Worm (Caenorhabditis elegans): ENCODE data around the gene Y41C4A.8.

The Y41C4A.8 gene

DNA sequence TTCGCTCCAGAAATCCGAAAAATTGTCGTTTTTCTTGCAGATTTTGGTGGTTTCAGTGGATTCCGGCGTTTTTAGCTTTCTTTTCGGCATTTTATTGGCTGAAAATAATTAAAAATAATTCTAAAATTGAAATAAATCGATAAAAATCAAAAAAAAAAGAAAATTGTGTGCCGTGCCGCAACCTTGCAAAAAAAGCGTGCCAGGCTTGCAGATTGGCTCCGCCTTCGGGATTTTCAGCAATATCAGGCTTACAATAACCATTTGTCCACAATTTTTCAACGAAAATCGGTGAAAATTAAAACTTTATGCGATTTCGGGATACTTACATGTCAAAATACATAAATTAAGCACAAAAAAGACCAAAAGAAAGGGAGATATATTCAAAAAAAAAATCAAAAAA is 9.9 kb upstream of the Y41C4A.8 start, which contains the start of gene Y41C4A.9:
Y41C4A.9 (minus strand) TSS at position 98 of the 400 bp plus-strand sequence.
- TF ChIP-seq hmg-4 (GFP tag; optimal IDR thresholded peaks at IDR 0.05), result no peak
- TF ChIP-seq ceh-13 (GFP tag; optimal IDR thresholded peaks at IDR 0.05), result no peak
- TF ChIP-seq flt-1 (GFP tag; IDR thresholded peaks at IDR 0.05), result no peak
- TF ChIP-seq sea-1 (GFP tag; conservative IDR thresholded peaks at IDR 0.05), result no peak
- no peak for TF ChIP-seq tra-4 (tag; optimal IDR thresholded peaks at IDR 0.05)
- no peak for TF ChIP-seq tbx-37 (GFP tag; conservative IDR thresholded peaks at IDR 0.05)
- no peak for TF ChIP-seq tbx-11 (GFP tag; IDR thresholded peaks at IDR 0.05)
- no peak for TF ChIP-seq F13C5.2 (tag; optimal IDR thresholded peaks at IDR 0.05)
- no peak for TF ChIP-seq ets-7 (tag; optimal IDR thresholded peaks at IDR 0.05)
- no peak for TF ChIP-seq pes-1 (GFP tag; IDR thresholded peaks at IDR 0.05)
- no peak for TF ChIP-seq B0310.2 (tag; optimal IDR thresholded peaks at IDR 0.05)
- TF ChIP-seq ceh-36 (tag; optimal IDR thresholded peaks at IDR 0.05), result no peak
- TF ChIP-seq hmbx-1 (tag; optimal IDR thresholded peaks at IDR 0.05), result no peak
- TF ChIP-seq aly-1 (tag; optimal IDR thresholded peaks at IDR 0.05), result no peak
- TF ChIP-seq scrt-1 (GFP tag; IDR thresholded peaks at IDR 0.05), result no peak
- no peak for TF ChIP-seq ama-1 (optimal IDR thresholded peaks at IDR 0.05)
- no peak for TF ChIP-seq hnd-1 (tag; optimal IDR thresholded peaks at IDR 0.05)

DNA sequence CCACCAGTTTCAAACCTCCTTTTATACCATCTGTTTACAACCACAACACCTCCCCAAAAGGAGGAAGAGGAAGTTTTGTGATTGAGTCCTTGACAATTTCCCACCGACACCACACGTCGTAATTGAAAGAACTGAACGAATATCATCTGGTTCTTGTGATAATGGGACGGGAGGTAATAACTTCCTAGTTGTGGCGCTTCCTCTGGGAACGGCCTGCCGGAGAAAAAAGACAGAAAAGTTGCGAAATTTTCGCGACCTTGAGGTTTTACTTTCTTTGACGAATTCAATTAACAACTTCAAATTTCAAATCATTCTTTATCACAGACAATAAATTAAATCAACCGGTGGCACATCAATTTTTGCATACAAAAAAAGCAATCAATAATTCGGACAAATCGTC is 2.0 kb downstream of the Y41C4A.8 start, which contains the start of gene col-96:
col-96 (minus strand) TSS at position 101 of the 400 bp plus-strand sequence.
- no peak for TF ChIP-seq hmbx-1 (tag; optimal IDR thresholded peaks at IDR 0.05)
- no peak for TF ChIP-seq hmg-4 (GFP tag; optimal IDR thresholded peaks at IDR 0.05)
- no peak for TF ChIP-seq F13C5.2 (tag; optimal IDR thresholded peaks at IDR 0.05)
- no peak for TF ChIP-seq B0310.2 (tag; optimal IDR thresholded peaks at IDR 0.05)
- TF ChIP-seq hnd-1 (tag; optimal IDR thresholded peaks at IDR 0.05), result no peak
- TF ChIP-seq ceh-13 (GFP tag; optimal IDR thresholded peaks at IDR 0.05), result no peak
- TF ChIP-seq pes-1 (GFP tag; IDR thresholded peaks at IDR 0.05), result no peak
- no peak for TF ChIP-seq sea-1 (GFP tag; conservative IDR thresholded peaks at IDR 0.05)
- TF ChIP-seq ceh-36 (tag; optimal IDR thresholded peaks at IDR 0.05), result no peak
- TF ChIP-seq flt-1 (GFP tag; IDR thresholded peaks at IDR 0.05), result no peak
- TF ChIP-seq aly-1 (tag; optimal IDR thresholded peaks at IDR 0.05), result no peak
- no peak for TF ChIP-seq ets-7 (tag; optimal IDR thresholded peaks at IDR 0.05)
- TF ChIP-seq tbx-37 (GFP tag; conservative IDR thresholded peaks at IDR 0.05), result no peak
- TF ChIP-seq ama-1 (optimal IDR thresholded peaks at IDR 0.05), result no peak
- no peak for TF ChIP-seq tbx-11 (GFP tag; IDR thresholded peaks at IDR 0.05)
- no peak for TF ChIP-seq tra-4 (tag; optimal IDR thresholded peaks at IDR 0.05)

DNA sequence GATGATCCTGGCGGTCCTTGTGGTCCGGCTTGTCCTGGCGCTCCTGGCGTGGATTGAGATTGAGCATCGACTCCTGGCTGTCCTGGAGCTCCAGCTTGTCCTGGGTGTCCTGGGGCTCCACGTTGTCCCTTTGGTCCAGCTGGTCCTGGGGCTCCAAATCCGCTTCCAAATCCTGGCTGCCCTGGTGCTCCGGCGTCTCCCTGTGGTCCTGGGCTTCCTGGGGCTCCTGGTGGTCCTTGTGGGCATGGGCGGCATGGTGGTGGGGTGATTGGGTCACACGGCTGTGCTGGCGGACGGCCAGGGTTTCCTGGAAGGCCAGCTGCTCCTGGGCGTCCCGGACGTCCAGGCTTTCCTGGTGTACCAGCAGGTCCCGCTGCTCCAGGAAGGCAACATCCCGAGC is 2.7 kb downstream of the Y41C4A.8 start:
- no peak for TF ChIP-seq tra-4 (tag; optimal IDR thresholded peaks at IDR 0.05)
- no peak for TF ChIP-seq F13C5.2 (tag; optimal IDR thresholded peaks at IDR 0.05)
- TF ChIP-seq hmg-4 (GFP tag; optimal IDR thresholded peaks at IDR 0.05), result no peak
- no peak for TF ChIP-seq hmbx-1 (tag; optimal IDR thresholded peaks at IDR 0.05)
- no peak for TF ChIP-seq sea-1 (GFP tag; conservative IDR thresholded peaks at IDR 0.05)
- TF ChIP-seq flt-1 (GFP tag; IDR thresholded peaks at IDR 0.05), result no peak
- TF ChIP-seq ets-7 (tag; optimal IDR thresholded peaks at IDR 0.05), result no peak
- TF ChIP-seq ceh-13 (GFP tag; optimal IDR thresholded peaks at IDR 0.05), result no peak
- TF ChIP-seq hnd-1 (tag; optimal IDR thresholded peaks at IDR 0.05), result no peak
- TF ChIP-seq ceh-36 (tag; optimal IDR thresholded peaks at IDR 0.05), result no peak
- TF ChIP-seq pes-1 (GFP tag; IDR thresholded peaks at IDR 0.05), result no peak
- TF ChIP-seq ama-1 (optimal IDR thresholded peaks at IDR 0.05), result no peak
- TF ChIP-seq B0310.2 (tag; optimal IDR thresholded peaks at IDR 0.05), result no peak
- no peak for TF ChIP-seq tbx-37 (GFP tag; conservative IDR thresholded peaks at IDR 0.05)
- no peak for TF ChIP-seq aly-1 (tag; optimal IDR thresholded peaks at IDR 0.05)
- no peak for TF ChIP-seq scrt-1 (GFP tag; IDR thresholded peaks at IDR 0.05)
- no peak for TF ChIP-seq tbx-11 (GFP tag; IDR thresholded peaks at IDR 0.05)

DNA sequence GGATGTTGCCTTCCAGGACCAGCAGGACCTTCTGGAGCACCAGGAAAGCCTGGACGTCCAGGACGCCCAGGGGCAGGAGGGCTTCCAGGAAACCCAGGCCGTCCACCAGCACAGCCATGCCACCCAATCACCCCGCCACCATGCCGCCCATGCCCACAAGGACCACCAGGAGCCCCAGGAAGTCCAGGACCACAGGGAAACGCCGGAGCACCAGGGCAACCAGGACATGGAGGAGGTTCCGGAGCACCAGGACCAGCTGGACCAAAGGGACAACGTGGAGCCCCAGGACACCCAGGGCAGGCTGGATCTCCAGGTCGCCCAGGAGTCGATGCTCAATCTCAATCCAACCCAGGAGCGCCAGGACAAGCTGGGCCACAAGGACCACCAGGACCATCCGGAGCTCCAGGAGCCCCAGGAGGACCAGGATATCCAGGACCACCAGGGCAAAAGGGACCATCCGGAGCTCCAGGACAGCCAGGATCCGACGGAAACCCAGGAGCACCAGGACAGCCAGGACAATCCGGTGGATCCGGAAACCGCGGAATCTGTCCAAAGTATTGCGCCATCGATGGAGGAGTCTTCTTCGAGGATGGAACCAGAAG is 4.1 kb downstream of the Y41C4A.8 start:
- TF ChIP-seq scrt-1 (GFP tag; IDR thresholded peaks at IDR 0.05) (no peak), F13C5.2 (tag; optimal IDR thresholded peaks at IDR 0.05) (no peak), hnd-1 (tag; optimal IDR thresholded peaks at IDR 0.05) (no peak), pes-1 (GFP tag; IDR thresholded peaks at IDR 0.05) (no peak), hmg-4 (GFP tag; optimal IDR thresholded peaks at IDR 0.05) (no peak), ama-1 (optimal IDR thresholded peaks at IDR 0.05) (no peak), sea-1 (GFP tag; conservative IDR thresholded peaks at IDR 0.05) (no peak), hmbx-1 (tag; optimal IDR thresholded peaks at IDR 0.05) (no peak), tra-4 (tag; optimal IDR thresholded peaks at IDR 0.05) (no peak), tbx-37 (GFP tag; conservative IDR thresholded peaks at IDR 0.05) (no peak), flt-1 (GFP tag; IDR thresholded peaks at IDR 0.05) (no peak), aly-1 (tag; optimal IDR thresholded peaks at IDR 0.05) (no peak)

DNA sequence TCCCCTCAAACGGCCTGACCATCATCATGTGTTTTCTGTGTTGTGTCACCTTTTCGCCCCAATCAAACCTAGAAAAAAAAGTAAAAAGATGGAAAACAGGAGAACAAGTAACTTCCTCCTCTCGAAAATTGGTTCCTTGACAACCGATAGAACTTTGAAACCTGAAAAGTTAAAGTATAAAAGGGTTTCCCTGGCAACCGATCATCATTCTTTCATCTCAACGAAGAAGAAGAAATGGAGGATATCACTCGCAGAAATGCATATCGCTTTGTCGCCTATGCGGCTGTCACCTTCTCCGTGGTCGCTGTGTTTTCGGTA is 4.9 kb downstream of the Y41C4A.8 start, which contains the start of gene col-95:
col-95 (plus strand) TSS at position 219 of the 318 bp plus-strand sequence.
- no peak for TF ChIP-seq ets-7 (tag; optimal IDR thresholded peaks at IDR 0.05)
- no peak for TF ChIP-seq flt-1 (GFP tag; IDR thresholded peaks at IDR 0.05)
- no peak for TF ChIP-seq scrt-1 (GFP tag; IDR thresholded peaks at IDR 0.05)
- TF ChIP-seq F13C5.2 (tag; optimal IDR thresholded peaks at IDR 0.05), result no peak
- no peak for TF ChIP-seq sea-1 (GFP tag; conservative IDR thresholded peaks at IDR 0.05)
- TF ChIP-seq hmbx-1 (tag; optimal IDR thresholded peaks at IDR 0.05), result no peak
- TF ChIP-seq B0310.2 (tag; optimal IDR thresholded peaks at IDR 0.05), result no peak
- no peak for TF ChIP-seq tbx-37 (GFP tag; conservative IDR thresholded peaks at IDR 0.05)
- TF ChIP-seq tra-4 (tag; optimal IDR thresholded peaks at IDR 0.05), result no peak
- TF ChIP-seq ceh-36 (tag; optimal IDR thresholded peaks at IDR 0.05), result no peak
- TF ChIP-seq tbx-11 (GFP tag; IDR thresholded peaks at IDR 0.05), result no peak
- no peak for TF ChIP-seq hnd-1 (tag; optimal IDR thresholded peaks at IDR 0.05)
- TF ChIP-seq ama-1 (optimal IDR thresholded peaks at IDR 0.05), result no peak
- TF ChIP-seq hmg-4 (GFP tag; optimal IDR thresholded peaks at IDR 0.05), result no peak
- no peak for TF ChIP-seq aly-1 (tag; optimal IDR thresholded peaks at IDR 0.05)
- no peak for TF ChIP-seq ceh-13 (GFP tag; optimal IDR thresholded peaks at IDR 0.05)

DNA sequence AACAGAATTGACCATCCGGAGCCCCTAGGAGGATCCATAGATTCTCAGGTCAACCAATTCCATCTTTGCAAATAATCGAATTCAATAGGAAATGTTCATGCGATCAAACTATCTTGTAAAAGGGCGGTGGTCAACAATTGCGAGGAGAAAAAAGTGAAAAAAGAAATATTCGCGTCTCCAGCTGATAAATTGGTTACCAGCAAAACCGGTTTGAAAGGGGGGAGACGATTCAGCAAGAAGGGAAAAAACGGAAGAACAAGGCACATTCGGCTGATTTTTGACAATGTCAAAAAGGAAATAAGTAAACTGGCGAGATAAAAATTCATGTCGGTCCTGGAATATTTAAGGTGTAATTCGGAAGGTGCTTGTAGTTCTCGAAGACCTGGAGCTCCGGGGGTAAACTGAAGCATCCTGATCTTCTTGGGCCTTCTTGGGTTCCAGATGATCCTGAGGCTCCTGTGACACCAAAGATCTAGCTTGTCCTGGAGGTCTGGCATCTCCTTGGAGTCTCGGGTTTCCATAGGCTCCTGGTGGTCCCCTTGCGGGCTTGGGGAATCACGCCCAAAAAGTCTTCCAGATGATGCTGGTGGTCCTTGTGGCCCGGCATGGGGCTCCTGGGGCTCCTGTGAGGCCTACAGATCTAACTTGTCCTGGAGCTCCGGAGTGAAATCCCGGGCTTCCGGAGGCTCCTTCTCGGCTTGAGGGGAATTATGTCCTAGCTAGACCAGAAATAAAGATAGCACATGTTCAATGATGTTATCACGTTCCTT is 5.4 kb downstream of the Y41C4A.8 start:
- no peak for TF ChIP-seq hmbx-1 (tag; optimal IDR thresholded peaks at IDR 0.05)
- TF ChIP-seq sea-1 (GFP tag; conservative IDR thresholded peaks at IDR 0.05), result no peak
- no peak for TF ChIP-seq tra-4 (tag; optimal IDR thresholded peaks at IDR 0.05)
- no peak for TF ChIP-seq ceh-36 (tag; optimal IDR thresholded peaks at IDR 0.05)
- no peak for TF ChIP-seq scrt-1 (GFP tag; IDR thresholded peaks at IDR 0.05)
- TF ChIP-seq hnd-1 (tag; optimal IDR thresholded peaks at IDR 0.05), result no peak
- TF ChIP-seq flt-1 (GFP tag; IDR thresholded peaks at IDR 0.05), result no peak
- no peak for TF ChIP-seq F13C5.2 (tag; optimal IDR thresholded peaks at IDR 0.05)
- TF ChIP-seq aly-1 (tag; optimal IDR thresholded peaks at IDR 0.05), result no peak
- TF ChIP-seq tbx-37 (GFP tag; conservative IDR thresholded peaks at IDR 0.05), result no peak
- TF ChIP-seq pes-1 (GFP tag; IDR thresholded peaks at IDR 0.05), result no peak
- TF ChIP-seq hmg-4 (GFP tag; optimal IDR thresholded peaks at IDR 0.05), result no peak
- TF ChIP-seq ceh-13 (GFP tag; optimal IDR thresholded peaks at IDR 0.05), result no peak
- TF ChIP-seq tbx-11 (GFP tag; IDR thresholded peaks at IDR 0.05), result no peak
- TF ChIP-seq B0310.2 (tag; optimal IDR thresholded peaks at IDR 0.05), result no peak
- TF ChIP-seq ama-1 (optimal IDR thresholded peaks at IDR 0.05), result no peak
- no peak for TF ChIP-seq ets-7 (tag; optimal IDR thresholded peaks at IDR 0.05)

All from whole organism, early embryonic.